Worm (Caenorhabditis elegans) whole organism, L4 larva: ENCODE results near the gene F54C9.14.

Experiments used
- F26F4.8 ChIP-seq: fragments of 200-800 bp; sonication (Bioruptor generic); conservative IDR thresholded peaks from 2 replicates; pipeline ENCODE4 v1.3.6; 2022; ENCODE audit warnings: missing genetic modification characterization, missing compliant biosample characterization
- F44E2.7 ChIP-seq: fragments of 200-800 bp; sonication (Bioruptor generic); IDR thresholded peaks from 2 replicates; pipeline ENCODE4 v2.1.2; 2022; ENCODE audit warnings: missing genetic modification characterization, missing compliant biosample characterization
- F49E8.2 ChIP-seq: sonication (generic microtip); optimal IDR thresholded peaks from 2 replicates; lab custom pipeline; 2016; ENCODE audit warnings: missing compliant biosample characterization, mild to moderate bottlenecking, missing genetic modification characterization, borderline replicate concordance
- Y48G9A.11 ChIP-seq: fragments of 200-800 bp; sonication (Bioruptor generic); IDR thresholded peaks from 2 replicates; pipeline ENCODE4 v1.3.6; 2022; ENCODE audit warnings: missing genetic modification reagents, missing genetic modification characterization, missing compliant biosample characterization
- Y5F2A.4 ChIP-seq: fragments of 200-800 bp; sonication (Bioruptor generic); optimal IDR thresholded peaks from 2 replicates; lab custom pipeline; 2018; ENCODE audit warnings: mild to moderate bottlenecking, missing genetic modification characterization, missing compliant biosample characterization
- aha-1 ChIP-seq: fragments of 150-350 bp; peaks from one replicate; lab custom pipeline; 2014; ENCODE audit warnings: missing biosample characterization, missing genetic modification characterization
- aly-2 ChIP-seq: sonication (generic microtip); optimal IDR thresholded peaks from 2 replicates; lab custom pipeline; 2018; ENCODE audit warnings: missing biosample characterization, missing genetic modification characterization
- attf-4 ChIP-seq: sonication (generic microtip); optimal IDR thresholded peaks from 3 replicates; lab custom pipeline; 2017; ENCODE audit warnings: missing biosample characterization, missing genetic modification characterization
- ceh-32 ChIP-seq: sonication (generic microtip); optimal IDR thresholded peaks from 2 replicates; lab custom pipeline; 2016; ENCODE audit warnings: mild to moderate bottlenecking, missing genetic modification characterization, missing compliant biosample characterization; ENCODE audit not compliant: poor library complexity
- ceh-62 ChIP-seq: sonication (generic microtip); optimal IDR thresholded peaks from 2 replicates; lab custom pipeline; 2017; ENCODE audit warnings: missing biosample characterization, missing genetic modification characterization
- cey-2 ChIP-seq: sonication (generic microtip); optimal IDR thresholded peaks from 3 replicates; lab custom pipeline; 2017; ENCODE audit warnings: missing genetic modification characterization, mild to moderate bottlenecking, missing compliant biosample characterization, antibody characterized with exemption, borderline replicate concordance; ENCODE audit not compliant: insufficient read depth
- ctbp-1 ChIP-seq: fragments of 200-800 bp; sonication (Bioruptor generic); IDR thresholded peaks from 2 replicates; pipeline ENCODE4 v1.3.6; 2022; ENCODE audit warnings: missing genetic modification reagents, missing genetic modification characterization, missing compliant biosample characterization
- daf-16 ChIP-seq, 3 experiments: sonication (generic microtip); optimal IDR thresholded peaks; 2 replicates each; lab custom pipeline; 2016 to 2017; ENCODE audit warnings: missing genetic modification characterization in 3 of 3, missing genetic modification reagents in 3 of 3, mild to moderate bottlenecking in 2 of 3, missing compliant biosample characterization in 2 of 3, missing biosample characterization in 1 of 3, moderate library complexity in 1 of 3
- dmd-9 ChIP-seq: fragments of 200-800 bp; sonication (Bioruptor generic); IDR thresholded peaks from 2 replicates; pipeline ENCODE4 v1.3.6; 2022; ENCODE audit warnings: missing genetic modification reagents, missing genetic modification characterization, missing compliant biosample characterization
- duxl-1 ChIP-seq: sonication (generic microtip); optimal IDR thresholded peaks from 2 replicates; lab custom pipeline; 2016; ENCODE audit warnings: mild to moderate bottlenecking, missing genetic modification characterization, moderate library complexity, missing compliant biosample characterization; ENCODE audit not compliant: poor library complexity
- dve-1 ChIP-seq: sonication (generic microtip); optimal IDR thresholded peaks from 2 replicates; lab custom pipeline; 2017; ENCODE audit warnings: antibody characterized with exemption, mild to moderate bottlenecking, missing genetic modification characterization, missing compliant biosample characterization; ENCODE audit not compliant: insufficient read depth
- egl-27 ChIP-seq: sonication (generic microtip); optimal IDR thresholded peaks from 3 replicates; lab custom pipeline; 2017; ENCODE audit warnings: missing biosample characterization, missing genetic modification reagents, missing genetic modification characterization
- fkh-10 ChIP-seq: fragments of 150-350 bp; optimal IDR thresholded peaks from 2 replicates; lab custom pipeline; 2014; ENCODE audit warnings: missing biosample characterization, missing genetic modification reagents, missing genetic modification characterization
- hmg-1.1 ChIP-seq: fragments of 200-800 bp; sonication (Bioruptor generic); IDR thresholded peaks from 2 replicates; pipeline ENCODE4 v1.3.6; 2022; ENCODE audit warnings: missing genetic modification reagents, missing genetic modification characterization, missing compliant biosample characterization
- jun-1 ChIP-seq: fragments of 150-350 bp; optimal IDR thresholded peaks from 2 replicates; lab custom pipeline; 2014; ENCODE audit warnings: missing biosample characterization, missing genetic modification reagents, missing genetic modification characterization
- lim-7 ChIP-seq: fragments of 200-800 bp; sonication (Bioruptor generic); IDR thresholded peaks from 2 replicates; pipeline ENCODE4 v1.3.6; 2022; ENCODE audit warnings: missing genetic modification characterization, missing compliant biosample characterization
- lin-13 ChIP-seq: fragments of 150-350 bp; optimal IDR thresholded peaks from 2 replicates; lab custom pipeline; 2014; ENCODE audit warnings: missing biosample characterization, missing genetic modification reagents, missing genetic modification characterization
- lin-29 ChIP-seq: fragments of 200-800 bp; sonication (Bioruptor generic); IDR thresholded peaks from 2 replicates; pipeline ENCODE4 v1.3.6; 2022; ENCODE audit warnings: missing genetic modification reagents, missing genetic modification characterization, missing compliant biosample characterization
- lin-39 ChIP-seq: fragments of 150-350 bp; optimal IDR thresholded peaks from 2 replicates; lab custom pipeline; 2014; ENCODE audit warnings: missing biosample characterization, missing genetic modification reagents, missing genetic modification characterization
- lir-3 ChIP-seq: sonication (generic microtip); optimal IDR thresholded peaks from 2 replicates; lab custom pipeline; 2016; ENCODE audit warnings: mild to moderate bottlenecking, missing genetic modification characterization, missing compliant biosample characterization
- lsy-2 ChIP-seq, 2 experiments: fragments of 150-350 bp in 1 of 2; sonication (generic microtip) in 1 of 2; optimal IDR thresholded peaks; 2 replicates each; lab custom pipeline; 2014 to 2017; ENCODE audit warnings: missing biosample characterization in 2 of 2, missing genetic modification characterization in 2 of 2
- madf-9 ChIP-seq: fragments of 200-800 bp; sonication (Bioruptor generic); conservative IDR thresholded peaks from 2 replicates; pipeline ENCODE4 v1.3.6; 2022; ENCODE audit warnings: missing genetic modification reagents, missing genetic modification characterization, missing compliant biosample characterization
- mdl-1 ChIP-seq, 2 experiments: fragments of 150-350 bp in 1 of 2; sonication (generic microtip) in 1 of 2; optimal IDR thresholded peaks; 2 replicates each; lab custom pipeline; 2014 to 2017; ENCODE audit warnings: missing biosample characterization in 2 of 2, missing genetic modification characterization in 2 of 2
- mep-1 ChIP-seq: fragments of 150-350 bp; sonication (generic microtip); optimal IDR thresholded peaks from 3 replicates; lab custom pipeline; 2014; ENCODE audit warnings: missing biosample characterization, missing genetic modification characterization
- mes-2 ChIP-seq: sonication (generic microtip); optimal IDR thresholded peaks from 2 replicates; lab custom pipeline; 2016; ENCODE audit warnings: missing genotype, mild to moderate bottlenecking, missing genetic modification characterization, missing compliant biosample characterization; ENCODE audit not compliant: poor library complexity, severe bottlenecking
- mxl-2 ChIP-seq: fragments of 200-800 bp; sonication (Bioruptor generic); conservative IDR thresholded peaks from 2 replicates; pipeline ENCODE4 v1.3.6; 2022; ENCODE audit warnings: missing genetic modification reagents, missing genetic modification characterization, missing compliant biosample characterization
- mxl-3 ChIP-seq: fragments of 200-800 bp; sonication (Bioruptor generic); optimal IDR thresholded peaks from 2 replicates; lab custom pipeline; 2018; ENCODE audit warnings: mild to moderate bottlenecking, missing genetic modification characterization, missing compliant biosample characterization
- nhr-102 ChIP-seq: sonication (generic microtip); optimal IDR thresholded peaks from 2 replicates; lab custom pipeline; 2016; ENCODE audit warnings: mild to moderate bottlenecking, missing genetic modification characterization, moderate library complexity, missing compliant biosample characterization
- nhr-11 ChIP-seq: fragments of 150-350 bp; optimal IDR thresholded peaks from 2 replicates; lab custom pipeline; 2014; ENCODE audit warnings: missing biosample characterization, missing genetic modification characterization
- nhr-25 ChIP-seq: sonication (generic microtip); optimal IDR thresholded peaks from 2 replicates; lab custom pipeline; 2017; ENCODE audit warnings: missing genetic modification characterization, mild to moderate bottlenecking, missing compliant biosample characterization, antibody characterized with exemption, moderate library complexity, borderline replicate concordance; ENCODE audit not compliant: insufficient read depth
- nhr-28 ChIP-seq: fragments of 150-350 bp; optimal IDR thresholded peaks from 2 replicates; lab custom pipeline; 2014; ENCODE audit warnings: missing biosample characterization, missing genetic modification characterization
- nhr-77 ChIP-seq: fragments of 150-350 bp; optimal IDR thresholded peaks from 2 replicates; lab custom pipeline; 2014; ENCODE audit warnings: missing biosample characterization, missing genetic modification characterization
- rbr-2 ChIP-seq: sonication (generic microtip); optimal IDR thresholded peaks from 2 replicates; lab custom pipeline; 2016; ENCODE audit warnings: missing genotype, missing genetic modification characterization, missing compliant biosample characterization
- saeg-2 ChIP-seq: fragments of 200-800 bp; sonication (Bioruptor generic); IDR thresholded peaks from 2 replicates; pipeline ENCODE4 v1.3.6; 2022; ENCODE audit warnings: missing genetic modification reagents, missing genetic modification characterization, missing compliant biosample characterization
- sdz-12 ChIP-seq: fragments of 200-800 bp; sonication (Bioruptor generic); optimal IDR thresholded peaks from 2 replicates; lab custom pipeline; 2018; ENCODE audit warnings: mild to moderate bottlenecking, missing genetic modification characterization, missing compliant biosample characterization
- skn-1 ChIP-seq: fragments of 150-350 bp; optimal IDR thresholded peaks from 2 replicates; lab custom pipeline; 2014; ENCODE audit warnings: missing biosample characterization, missing genetic modification characterization
- snpc-4 ChIP-seq: fragments of 150-350 bp; optimal IDR thresholded peaks from 2 replicates; lab custom pipeline; 2014; ENCODE audit warnings: missing biosample characterization, missing genetic modification characterization
- tag-97 ChIP-seq: fragments of 200-800 bp; sonication (Bioruptor generic); IDR thresholded peaks from 2 replicates; pipeline ENCODE4 v1.3.6; 2022; ENCODE audit warnings: missing genetic modification characterization, missing compliant biosample characterization
- tra-1 ChIP-seq: fragments of 200-800 bp; sonication (Bioruptor generic); IDR thresholded peaks from 2 replicates; pipeline ENCODE4 v1.3.6; 2022; ENCODE audit warnings: missing genetic modification reagents, missing genetic modification characterization, missing compliant biosample characterization
- unc-62 ChIP-seq, 3 experiments: fragments of 150-350 bp in 1 of 3; sonication (generic microtip); optimal IDR thresholded peaks in 2 of 3; peaks in 1 of 3; 1 replicate in 1 of 3; 2 replicates in 2 of 3; lab custom pipeline; 2014 to 2017; ENCODE audit warnings: missing biosample characterization in 3 of 3, missing genetic modification characterization in 3 of 3, missing genetic modification reagents in 3 of 3, missing genotype in 1 of 3
- vab-7 ChIP-seq: fragments of 200-800 bp; sonication (Bioruptor generic); IDR thresholded peaks from 2 replicates; pipeline ENCODE4 v1.3.6; 2022; ENCODE audit warnings: missing genetic modification reagents, missing genetic modification characterization, missing compliant biosample characterization
- zag-1 ChIP-seq: fragments of 150-350 bp; optimal IDR thresholded peaks from 2 replicates; lab custom pipeline; 2014; ENCODE audit warnings: missing biosample characterization, missing genetic modification characterization
- zfp-2 ChIP-seq: sonication (generic microtip); optimal IDR thresholded peaks from 2 replicates; lab custom pipeline; 2016; ENCODE audit warnings: mild to moderate bottlenecking, missing genetic modification characterization, missing compliant biosample characterization
- zfp-3 ChIP-seq: fragments of 200-800 bp; sonication (Bioruptor generic); conservative IDR thresholded peaks from 2 replicates; pipeline ENCODE4 v1.3.6; 2022; ENCODE audit warnings: missing genetic modification reagents, missing genetic modification characterization, missing compliant biosample characterization
- ztf-7 ChIP-seq: fragments of 150-350 bp; optimal IDR thresholded peaks from 2 replicates; lab custom pipeline; 2014; ENCODE audit warnings: missing biosample characterization, missing genetic modification characterization

The F54C9.14 gene

ce11 chrII:8516783-8517182 is 45.3 kb upstream of the F54C9.14 start, which contains the start of gene rnh-2 (continued):
- TF ChIP-seq dve-1 (tag; lab: Kevin White, UChicago) (peak; percentile 60), lsy-2 (tag; optimal IDR thresholded peaks at IDR 0.05; lab: Kevin White, UChicago) (peak in 1 of 2 experiments; percentile 92), duxl-1 (peak; percentile 62), sdz-12 (GFP tag; lab: Kevin White, UChicago) (no peak), fkh-10 (GFP tag; lab: Kevin White, UChicago) (no peak), snpc-4 (tag; lab: Kevin White, UChicago) (no peak), lir-3 (no peak), hmg-1.1 (GFP tag; lab: Robert Waterston, UW) (no peak), mes-2 (tag; lab: Kevin White, UChicago) (peak; percentile 97), lim-7 (GFP tag; lab: Robert Waterston, UW) (no peak), aha-1 (tag; lab: Kevin White, UChicago) (peak; percentile 80), tag-97 (GFP tag; lab: Robert Waterston, UW) (no peak), attf-4 (no peak), ctbp-1 (no peak), F44E2.7 (GFP tag; lab: Robert Waterston, UW) (no peak), mdl-1 (tag; optimal IDR thresholded peaks at IDR 0.05; lab: Kevin White, UChicago) (peak in 1 of 2 experiments; percentile 18), ceh-62 (tag; lab: Kevin White, UChicago) (no peak), jun-1 (tag; lab: Kevin White, UChicago) (no peak), cey-2 (tag; lab: Kevin White, UChicago) (no peak), Y48G9A.11 (GFP tag; lab: Robert Waterston, UW) (no peak), daf-16 (GFP tag; optimal IDR thresholded peaks at IDR 0.05; lab: Kevin White, UChicago) (no peak), daf-16 (tag; optimal IDR thresholded peaks at IDR 0.05; lab: Kevin White, UChicago) (peak; percentile 50), mxl-3 (GFP tag; lab: Kevin White, UChicago) (peak; percentile 7), lin-29 (GFP tag; lab: Robert Waterston, UW) (no peak), zfp-3 (GFP tag; lab: Robert Waterston, UW) (no peak), F49E8.2 (tag; lab: Kevin White, UChicago) (no peak), ztf-7 (tag; lab: Kevin White, UChicago) (no peak), egl-27 (no peak), nhr-77 (peak; percentile 62), madf-9 (GFP tag; lab: Robert Waterston, UW) (no peak), saeg-2 (GFP tag; lab: Robert Waterston, UW) (no peak), nhr-25 (tag; lab: Kevin White, UChicago) (no peak), tra-1 (GFP tag; lab: Robert Waterston, UW) (no peak), nhr-11 (tag; lab: Kevin White, UChicago) (no peak), rbr-2 (tag; lab: Kevin White, UChicago) (peak; percentile 49), mep-1 (peak; percentile 82), ceh-32 (tag; lab: Kevin White, UChicago) (no peak), zfp-2 (tag; lab: Kevin White, UChicago) (no peak), mxl-2 (no peak), lin-39 (no peak), nhr-102 (tag; lab: Kevin White, UChicago) (peak; percentile 59), unc-62 (GFP tag; optimal IDR thresholded peaks at IDR 0.05 in 1 of 2; lab: Kevin White, UChicago) (peak in 1 of 2 experiments; percentile 96), unc-62 (tag; optimal IDR thresholded peaks at IDR 0.05; lab: Kevin White, UChicago) (no peak), Y5F2A.4 (no peak), lin-13 (peak; percentile 18), dmd-9 (GFP tag; lab: Robert Waterston, UW) (no peak), F26F4.8 (GFP tag; lab: Robert Waterston, UW) (no peak), vab-7 (GFP tag; lab: Robert Waterston, UW) (no peak), zag-1 (tag; lab: Kevin White, UChicago) (no peak), skn-1 (tag; lab: Kevin White, UChicago) (no peak), aly-2 (no peak), nhr-28 (tag; lab: Kevin White, UChicago) (peak; percentile 54)
